Worm (Caenorhabditis elegans) whole organism, L4 larva: ENCODE data around the gene W02A2.8.

Source experiments
- F49E8.2 ChIP-seq: sonication (generic microtip); optimal IDR thresholded peaks from 2 replicates; lab custom pipeline; 2016; ENCODE audit warnings: missing compliant biosample characterization, mild to moderate bottlenecking, missing genetic modification characterization, borderline replicate concordance
- T20F7.1 ChIP-seq: fragments of 200-800 bp; sonication (Bioruptor generic); optimal IDR thresholded peaks from 2 replicates; lab custom pipeline; 2018; ENCODE audit warnings: mild to moderate bottlenecking, missing genetic modification characterization, missing compliant biosample characterization
- arid-1 ChIP-seq: fragments of 200-800 bp; sonication (Bioruptor generic); conservative IDR thresholded peaks from 2 replicates; pipeline ENCODE4 v1.3.6; 2022; ENCODE audit warnings: missing genetic modification reagents, missing genetic modification characterization, missing compliant biosample characterization
- dmd-6 ChIP-seq: fragments of 200-800 bp; sonication (Bioruptor generic); IDR thresholded peaks from 2 replicates; pipeline ENCODE4 v1.3.6; 2022; ENCODE audit warnings: missing genetic modification reagents, missing genetic modification characterization, missing compliant biosample characterization
- dpl-1 ChIP-seq: fragments of 150-350 bp; optimal IDR thresholded peaks from 2 replicates; lab custom pipeline; 2014; ENCODE audit warnings: missing biosample characterization, missing genetic modification reagents, missing genetic modification characterization
- mxl-3 ChIP-seq: fragments of 200-800 bp; sonication (Bioruptor generic); optimal IDR thresholded peaks from 2 replicates; lab custom pipeline; 2018; ENCODE audit warnings: mild to moderate bottlenecking, missing genetic modification characterization, missing compliant biosample characterization
- nhr-11 ChIP-seq: fragments of 150-350 bp; optimal IDR thresholded peaks from 2 replicates; lab custom pipeline; 2014; ENCODE audit warnings: missing biosample characterization, missing genetic modification characterization
- nhr-6 ChIP-seq: fragments of 150-350 bp; optimal IDR thresholded peaks from 2 replicates; lab custom pipeline; 2014; ENCODE audit warnings: missing biosample characterization, missing genetic modification characterization
- vab-7 ChIP-seq: fragments of 200-800 bp; sonication (Bioruptor generic); IDR thresholded peaks from 2 replicates; pipeline ENCODE4 v1.3.6; 2022; ENCODE audit warnings: missing genetic modification reagents, missing genetic modification characterization, missing compliant biosample characterization
- zip-11 ChIP-seq: fragments of 200-800 bp; sonication (Bioruptor generic); IDR thresholded peaks from 2 replicates; pipeline ENCODE4 v1.3.6; 2022; ENCODE audit warnings: missing genetic modification characterization, missing compliant biosample characterization

ce11 chrIV:13360144-13360543 lies 1.8 kb upstream of the W02A2.8 start, which contains the start of gene Y62E10A.3:
- TF ChIP-seq F49E8.2 (tag; lab: Kevin White, UChicago) (no peak), vab-7 (no peak), nhr-11 (tag; lab: Kevin White, UChicago) (no peak), dpl-1 (GFP tag; lab: Kevin White, UChicago) (no peak), T20F7.1 (GFP tag; lab: Kevin White, UChicago) (no peak), nhr-6 (no peak), arid-1 (GFP tag; lab: Robert Waterston, UW) (no peak), mxl-3 (GFP tag; lab: Kevin White, UChicago) (no peak), dmd-6 (GFP tag; lab: Robert Waterston, UW) (no peak), zip-11 (GFP tag; lab: Robert Waterston, UW) (no peak)
